Worm (Caenorhabditis elegans) whole organism, late embryonic: ENCODE results near the gene nlp-58.

Experiments
- ceh-45 ChIP-seq: fragments of 200-800 bp; sonication (Bioruptor generic); IDR thresholded peaks from 2 replicates; pipeline ENCODE4 v1.3.6; 2022; ENCODE audit warnings: missing genetic modification reagents, missing genetic modification characterization, missing compliant biosample characterization
- dmd-4 ChIP-seq: sonication (generic microtip); optimal IDR thresholded peaks from 2 replicates; lab custom pipeline; 2016; ENCODE audit warnings: borderline replicate concordance, missing genetic modification characterization, missing compliant biosample characterization
- hlh-13 ChIP-seq: fragments of 200-800 bp; sonication (Bioruptor generic); optimal IDR thresholded peaks from 2 replicates; lab custom pipeline; 2018; ENCODE audit warnings: mild to moderate bottlenecking, missing genetic modification characterization, missing compliant biosample characterization

ce11 chrV:9901119-9901518, 47.6 kb downstream of the nlp-58 start:
- no peak for TF ChIP-seq hlh-13 (GFP tag; lab: Kevin White, UChicago)
- TF ChIP-seq ceh-45 (GFP tag; lab: Robert Waterston, UW) = no peak
- no peak for TF ChIP-seq dmd-4
